Worm (Caenorhabditis elegans) whole organism, early embryonic: ENCODE measurements around the gene C04C11.25.

ENCODE experiments used
- ets-7 ChIP-seq: sonication (generic microtip); optimal IDR thresholded peaks from 2 replicates; lab custom pipeline; 2016; ENCODE audit warnings: missing genotype, missing genetic modification characterization, missing compliant biosample characterization
- flt-1 ChIP-seq: fragments of 200-800 bp; sonication (Bioruptor generic); IDR thresholded peaks from 2 replicates; pipeline ENCODE4 v1.3.6; 2022; ENCODE audit warnings: missing genetic modification characterization, missing compliant biosample characterization

- no peak for TF ChIP-seq ets-7 (tag; lab: Kevin White, UChicago)
- TF ChIP-seq flt-1: no peak
Measured at ce11 chrX:13995803-13996388, 19.4 kb downstream of the C04C11.25 start, which contains the start of the genes C31E10.5 and C31E10.6.
